Worm (Caenorhabditis elegans): Measurements from ENCODE around the gene T27C5.12.

- TF ChIP-seq him-1 (tag; optimal IDR thresholded peaks at IDR 0.05) (no peak), dao-5 (tag; optimal IDR thresholded peaks at IDR 0.05) (no peak)
Observed at ce11 chrV:17429262-17429661, 14.2 kb downstream of the T27C5.12 start.

All from whole organism, L4/young adult.